Fruit fly (Drosophila melanogaster): Measurements from ENCODE around the gene CG31109.

DNA sequence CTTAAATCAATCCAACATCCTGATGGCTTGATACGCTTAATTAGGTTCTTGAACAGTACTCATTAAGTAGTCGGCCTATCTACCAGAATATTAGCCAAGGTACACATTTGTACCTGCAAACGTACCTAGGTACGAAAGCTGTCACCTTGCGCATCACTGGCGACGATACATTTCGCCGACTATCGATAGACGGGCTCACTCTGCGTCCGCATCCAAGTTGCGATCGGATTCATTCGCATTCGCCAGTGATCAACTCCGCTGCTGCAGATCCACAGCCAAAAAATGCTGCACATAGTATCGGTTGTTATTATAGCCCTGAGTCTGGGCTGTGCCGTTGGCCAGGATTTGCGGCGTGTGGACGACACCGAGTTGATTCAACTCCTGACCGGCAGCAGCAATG lies 6.9 kb downstream of the CG31109 start, which contains the start of gene CG11790:
- TF ChIP-seq CTCF (optimal IDR thresholded peaks at IDR 0.05) (no peak), CG8478 (optimal IDR thresholded peaks at IDR 0.05) (no peak)
